Worm (Caenorhabditis elegans) whole organism, mixed stage, embryonic: Measurements from ENCODE around the gene plpp-1.1.

Source experiments
- bed-3 ChIP-seq: fragments of 200-800 bp; sonication (Bioruptor generic); optimal IDR thresholded peaks from 3 replicates; lab custom pipeline; 2018; ENCODE audit warnings: mild to moderate bottlenecking, missing genetic modification characterization, moderate library complexity, missing compliant biosample characterization
- ceh-83 ChIP-seq: fragments of 200-800 bp; sonication (Bioruptor generic); optimal IDR thresholded peaks from 2 replicates; lab custom pipeline; 2018; ENCODE audit warnings: mild to moderate bottlenecking, missing genetic modification characterization, missing compliant biosample characterization
- elt-1 ChIP-seq: sonication (generic microtip); optimal IDR thresholded peaks from 2 replicates; lab custom pipeline; 2017; ENCODE audit warnings: missing genetic modification characterization, mild to moderate bottlenecking, missing compliant biosample characterization, antibody characterized with exemption, moderate library complexity, borderline replicate concordance; ENCODE audit not compliant: insufficient read depth
- elt-3 ChIP-seq: fragments of 150-350 bp; optimal IDR thresholded peaks from 2 replicates; lab custom pipeline; 2014; ENCODE audit warnings: missing biosample characterization, missing genetic modification characterization
- ham-2 ChIP-seq: fragments of 200-800 bp; sonication (Bioruptor generic); optimal IDR thresholded peaks from 2 replicates; lab custom pipeline; 2018; ENCODE audit warnings: mild to moderate bottlenecking, missing genetic modification characterization, missing compliant biosample characterization
- lsy-2 ChIP-seq: fragments of 150-350 bp; optimal IDR thresholded peaks from 2 replicates; lab custom pipeline; 2014; ENCODE audit warnings: missing biosample characterization, missing genetic modification characterization
- nhr-76 ChIP-seq: sonication (generic microtip); optimal IDR thresholded peaks from 2 replicates; lab custom pipeline; 2017; ENCODE audit warnings: missing biosample characterization, missing genetic modification characterization
- snpc-4 ChIP-seq: fragments of 150-350 bp; optimal IDR thresholded peaks from 2 replicates; lab custom pipeline; 2014; ENCODE audit warnings: missing biosample characterization, missing genetic modification characterization
- sptf-1 ChIP-seq: sonication (generic microtip); optimal IDR thresholded peaks from 2 replicates; lab custom pipeline; 2017; ENCODE audit warnings: mild to moderate bottlenecking, missing genetic modification characterization, moderate library complexity, missing compliant biosample characterization
- zip-8 ChIP-seq: fragments of 150-350 bp; optimal IDR thresholded peaks from 2 replicates; lab custom pipeline; 2014; ENCODE audit warnings: missing biosample characterization, missing genetic modification characterization
- ztf-11 ChIP-seq: fragments of 150-350 bp; optimal IDR thresholded peaks from 2 replicates; lab custom pipeline; 2014; ENCODE audit warnings: missing biosample characterization, missing genetic modification characterization

- TF ChIP-seq ztf-11 (tag; lab: Kevin White, UChicago) (no peak), snpc-4 (tag; lab: Kevin White, UChicago) (no peak), sptf-1 (tag; lab: Kevin White, UChicago) (no peak), elt-3 (no peak), ham-2 (GFP tag; lab: Kevin White, UChicago) (no peak), ceh-83 (GFP tag; lab: Kevin White, UChicago) (no peak), nhr-76 (no peak), elt-1 (tag; lab: Kevin White, UChicago) (no peak), bed-3 (GFP tag; lab: Kevin White, UChicago) (no peak), lsy-2 (tag; lab: Kevin White, UChicago) (no peak), zip-8 (tag; lab: Kevin White, UChicago) (no peak)
These were observed 1.7 kb upstream of the plpp-1.1 start for ce11 chrII:3929446-3929845.
